Worm (Caenorhabditis elegans) whole organism, L4 larva: ENCODE measurements around the gene F44F4.10.

Source experiments
- ces-1 ChIP-seq: fragments of 150-350 bp; sonication (generic microtip); optimal IDR thresholded peaks from 4 replicates; lab custom pipeline; 2014; ENCODE audit warnings: missing biosample characterization, missing genetic modification reagents, missing genetic modification characterization
- gei-8 ChIP-seq: fragments of 200-800 bp; sonication (Bioruptor generic); optimal IDR thresholded peaks from 2 replicates; lab custom pipeline; 2018; ENCODE audit warnings: mild to moderate bottlenecking, missing genetic modification characterization, missing compliant biosample characterization
- jun-1 ChIP-seq: fragments of 150-350 bp; optimal IDR thresholded peaks from 2 replicates; lab custom pipeline; 2014; ENCODE audit warnings: missing biosample characterization, missing genetic modification reagents, missing genetic modification characterization
- lsy-2 ChIP-seq, 2 experiments: fragments of 150-350 bp in 1 of 2; sonication (generic microtip) in 1 of 2; optimal IDR thresholded peaks; 2 replicates each; lab custom pipeline; 2014 to 2017; ENCODE audit warnings: missing biosample characterization in 2 of 2, missing genetic modification characterization in 2 of 2
- mdt-29 ChIP-seq: fragments of 200-800 bp; sonication (Bioruptor generic); IDR thresholded peaks from 2 replicates; pipeline ENCODE4 v1.3.6; 2022; ENCODE audit warnings: missing genetic modification reagents, missing genetic modification characterization, missing compliant biosample characterization
- nhr-11 ChIP-seq: fragments of 150-350 bp; optimal IDR thresholded peaks from 2 replicates; lab custom pipeline; 2014; ENCODE audit warnings: missing biosample characterization, missing genetic modification characterization
- skn-1 ChIP-seq: fragments of 150-350 bp; optimal IDR thresholded peaks from 2 replicates; lab custom pipeline; 2014; ENCODE audit warnings: missing biosample characterization, missing genetic modification characterization

- no peak for TF ChIP-seq mdt-29 (GFP tag; lab: Robert Waterston, UW)
- TF ChIP-seq lsy-2 (tag; optimal IDR thresholded peaks at IDR 0.05; lab: Kevin White, UChicago): no peak
- TF ChIP-seq ces-1 (GFP tag; lab: Kevin White, UChicago): no peak
- TF ChIP-seq gei-8 (GFP tag; lab: Kevin White, UChicago): no peak
- TF ChIP-seq jun-1 (tag; lab: Kevin White, UChicago): no peak
- no peak for TF ChIP-seq nhr-11 (tag; lab: Kevin White, UChicago)
- no peak for TF ChIP-seq skn-1 (tag; lab: Kevin White, UChicago)
Measured at ce11 chrII:10884396-10884795, 32.7 kb downstream of the F44F4.10 start, which contains the start of gene egg-3.
